Worm (Caenorhabditis elegans) whole organism, L4 larva: ENCODE results near the gene blos-7.
A peak's percentile ranks its signal among the peaks of the same experiment; 100 is the strongest.

Experiments used
- R02D3.7 ChIP-seq: fragments of 150-350 bp; sonication (generic microtip); optimal IDR thresholded peaks from 3 replicates; lab custom pipeline; 2014; ENCODE audit warnings: missing biosample characterization, missing genetic modification characterization
- Y48G9A.11 ChIP-seq: fragments of 200-800 bp; sonication (Bioruptor generic); IDR thresholded peaks from 2 replicates; pipeline ENCODE4 v1.3.6; 2022; ENCODE audit warnings: missing genetic modification reagents, missing genetic modification characterization, missing compliant biosample characterization
- Y75B8A.6 ChIP-seq: fragments of 200-800 bp; sonication (Bioruptor generic); IDR thresholded peaks from 2 replicates; pipeline ENCODE4 v1.3.6; 2022; ENCODE audit warnings: missing genetic modification reagents, missing genetic modification characterization, missing compliant biosample characterization
- ZK546.5 ChIP-seq, 2 experiments: sonication (generic microtip); optimal IDR thresholded peaks; 2 replicates each; lab custom pipeline; 2017; ENCODE audit warnings: missing biosample characterization in 2 of 2, missing genetic modification characterization in 2 of 2
- aha-1 ChIP-seq: fragments of 150-350 bp; peaks from one replicate; lab custom pipeline; 2014; ENCODE audit warnings: missing biosample characterization, missing genetic modification characterization
- ama-1 ChIP-seq: fragments of 150-350 bp; optimal IDR thresholded peaks from 2 replicates; lab custom pipeline; 2014; ENCODE audit warnings: inconsistent platforms, mixed read lengths
- arid-1 ChIP-seq: fragments of 200-800 bp; sonication (Bioruptor generic); conservative IDR thresholded peaks from 2 replicates; pipeline ENCODE4 v1.3.6; 2022; ENCODE audit warnings: missing genetic modification reagents, missing genetic modification characterization, missing compliant biosample characterization
- attf-4 ChIP-seq: sonication (generic microtip); optimal IDR thresholded peaks from 3 replicates; lab custom pipeline; 2017; ENCODE audit warnings: missing biosample characterization, missing genetic modification characterization
- ces-1 ChIP-seq: fragments of 150-350 bp; sonication (generic microtip); optimal IDR thresholded peaks from 4 replicates; lab custom pipeline; 2014; ENCODE audit warnings: missing biosample characterization, missing genetic modification reagents, missing genetic modification characterization
- daf-12 ChIP-seq: fragments of 150-350 bp; optimal IDR thresholded peaks from 2 replicates; lab custom pipeline; 2014; ENCODE audit warnings: missing biosample characterization, missing genetic modification reagents, missing genetic modification characterization
- dmd-9 ChIP-seq: fragments of 200-800 bp; sonication (Bioruptor generic); IDR thresholded peaks from 2 replicates; pipeline ENCODE4 v1.3.6; 2022; ENCODE audit warnings: missing genetic modification reagents, missing genetic modification characterization, missing compliant biosample characterization
- dpl-1 ChIP-seq: fragments of 150-350 bp; optimal IDR thresholded peaks from 2 replicates; lab custom pipeline; 2014; ENCODE audit warnings: missing biosample characterization, missing genetic modification reagents, missing genetic modification characterization
- duxl-1 ChIP-seq: sonication (generic microtip); optimal IDR thresholded peaks from 2 replicates; lab custom pipeline; 2016; ENCODE audit warnings: mild to moderate bottlenecking, missing genetic modification characterization, moderate library complexity, missing compliant biosample characterization; ENCODE audit not compliant: poor library complexity
- dve-1 ChIP-seq: sonication (generic microtip); optimal IDR thresholded peaks from 2 replicates; lab custom pipeline; 2017; ENCODE audit warnings: antibody characterized with exemption, mild to moderate bottlenecking, missing genetic modification characterization, missing compliant biosample characterization; ENCODE audit not compliant: insufficient read depth
- hlh-30 ChIP-seq: sonication (generic microtip); optimal IDR thresholded peaks from 2 replicates; lab custom pipeline; 2017; ENCODE audit warnings: antibody characterized with exemption, mild to moderate bottlenecking, missing genetic modification characterization, missing compliant biosample characterization; ENCODE audit not compliant: insufficient read depth
- lin-38 ChIP-seq: fragments of 200-800 bp; sonication (Bioruptor generic); IDR thresholded peaks from 2 replicates; pipeline ENCODE4 v1.3.6; 2022; ENCODE audit warnings: missing genetic modification reagents, missing genetic modification characterization, missing compliant biosample characterization
- lir-3 ChIP-seq: sonication (generic microtip); optimal IDR thresholded peaks from 2 replicates; lab custom pipeline; 2016; ENCODE audit warnings: mild to moderate bottlenecking, missing genetic modification characterization, missing compliant biosample characterization
- lsy-2 ChIP-seq, 2 experiments: fragments of 150-350 bp in 1 of 2; sonication (generic microtip) in 1 of 2; optimal IDR thresholded peaks; 2 replicates each; lab custom pipeline; 2014 to 2017; ENCODE audit warnings: missing biosample characterization in 2 of 2, missing genetic modification characterization in 2 of 2
- mdt-29 ChIP-seq: fragments of 200-800 bp; sonication (Bioruptor generic); IDR thresholded peaks from 2 replicates; pipeline ENCODE4 v1.3.6; 2022; ENCODE audit warnings: missing genetic modification reagents, missing genetic modification characterization, missing compliant biosample characterization
- nhr-10 ChIP-seq: fragments of 150-350 bp; optimal IDR thresholded peaks from 2 replicates; lab custom pipeline; 2014; ENCODE audit warnings: missing biosample characterization, missing genetic modification characterization
- nhr-28 ChIP-seq: fragments of 150-350 bp; optimal IDR thresholded peaks from 2 replicates; lab custom pipeline; 2014; ENCODE audit warnings: missing biosample characterization, missing genetic modification characterization
- php-3 ChIP-seq: fragments of 200-800 bp; sonication (Bioruptor generic); IDR thresholded peaks from 2 replicates; pipeline ENCODE4 v1.3.6; 2022; ENCODE audit warnings: missing genetic modification reagents, missing genetic modification characterization, missing compliant biosample characterization
- saeg-2 ChIP-seq: fragments of 200-800 bp; sonication (Bioruptor generic); IDR thresholded peaks from 2 replicates; pipeline ENCODE4 v1.3.6; 2022; ENCODE audit warnings: missing genetic modification reagents, missing genetic modification characterization, missing compliant biosample characterization
- set-16 ChIP-seq: fragments of 200-800 bp; sonication (Bioruptor generic); IDR thresholded peaks from 2 replicates; pipeline ENCODE4 v1.3.6; 2022; ENCODE audit warnings: missing genetic modification reagents, missing genetic modification characterization, missing compliant biosample characterization
- tag-97 ChIP-seq: fragments of 200-800 bp; sonication (Bioruptor generic); IDR thresholded peaks from 2 replicates; pipeline ENCODE4 v1.3.6; 2022; ENCODE audit warnings: missing genetic modification characterization, missing compliant biosample characterization
- unc-62 ChIP-seq, 3 experiments: fragments of 150-350 bp in 1 of 3; sonication (generic microtip); optimal IDR thresholded peaks in 2 of 3; peaks in 1 of 3; 1 replicate in 1 of 3; 2 replicates in 2 of 3; lab custom pipeline; 2014 to 2017; ENCODE audit warnings: missing biosample characterization in 3 of 3, missing genetic modification characterization in 3 of 3, missing genetic modification reagents in 3 of 3, missing genotype in 1 of 3
- zfp-3 ChIP-seq: fragments of 200-800 bp; sonication (Bioruptor generic); conservative IDR thresholded peaks from 2 replicates; pipeline ENCODE4 v1.3.6; 2022; ENCODE audit warnings: missing genetic modification reagents, missing genetic modification characterization, missing compliant biosample characterization

Gene blos-7

DNA sequence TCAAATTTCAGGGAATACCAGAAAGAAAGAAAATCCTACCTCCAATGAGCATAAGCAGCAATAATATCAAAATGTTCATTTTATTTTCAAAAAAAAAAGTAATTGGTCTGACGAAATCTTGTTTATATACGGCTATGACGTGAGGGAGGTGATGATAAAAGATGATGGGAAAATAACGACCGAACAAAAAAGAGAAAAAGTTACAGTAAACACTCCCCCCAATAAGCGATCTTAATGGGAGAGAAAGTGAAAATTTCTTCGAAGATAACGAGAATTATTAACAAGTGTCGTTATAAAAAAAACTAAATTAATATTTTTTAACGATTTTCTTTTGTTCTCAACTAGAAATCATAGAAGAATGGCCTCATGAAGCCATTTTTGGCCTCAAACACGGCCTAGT lies 17.3 kb upstream of the blos-7 start, which contains the start of gene Y37E11B.7:
Gene Y37E11B.7, minus strand, starts transcription at position 207 of the 400 bp plus-strand sequence.
- TF ChIP-seq saeg-2 (GFP tag; lab: Robert Waterston, UW) (no peak), Y48G9A.11 (GFP tag; lab: Robert Waterston, UW) (no peak), daf-12 (tag; lab: Kevin White, UChicago) (no peak), ces-1 (no peak), lsy-2 (tag; optimal IDR thresholded peaks at IDR 0.05; lab: Kevin White, UChicago) (peak in 1 of 2 experiments; percentile 41), set-16 (GFP tag; lab: Robert Waterston, UW) (no peak), zfp-3 (GFP tag; lab: Robert Waterston, UW) (no peak), Y75B8A.6 (GFP tag; lab: Robert Waterston, UW) (no peak)

DNA sequence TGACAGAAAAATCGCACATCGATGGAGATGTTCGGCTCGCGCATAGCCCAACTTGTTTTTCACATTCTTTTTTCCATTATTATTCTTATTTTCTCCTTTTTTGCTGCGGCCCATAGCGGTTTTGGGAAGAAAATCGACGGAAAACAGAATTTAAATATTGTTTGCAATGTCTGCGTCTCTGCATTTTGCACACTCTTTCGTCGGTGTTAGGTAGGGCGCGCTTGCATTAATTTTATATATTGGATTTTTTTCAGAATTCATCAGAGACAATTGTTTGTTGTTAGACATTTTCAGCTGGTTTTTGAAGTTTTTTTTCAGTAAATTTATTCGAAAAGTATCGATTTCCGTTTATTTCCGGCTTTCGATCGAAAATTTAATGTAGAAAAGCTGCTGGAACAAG lies 16.4 kb upstream of the blos-7 start, which contains the start of gene Y37E11B.6:
Gene Y37E11B.6, minus strand, starts transcription at position 181 of the 400 bp plus-strand sequence.
- TF ChIP-seq lin-38 (GFP tag; lab: Robert Waterston, UW): peak; percentile 79
- TF ChIP-seq tag-97 (GFP tag; lab: Robert Waterston, UW): no peak

DNA sequence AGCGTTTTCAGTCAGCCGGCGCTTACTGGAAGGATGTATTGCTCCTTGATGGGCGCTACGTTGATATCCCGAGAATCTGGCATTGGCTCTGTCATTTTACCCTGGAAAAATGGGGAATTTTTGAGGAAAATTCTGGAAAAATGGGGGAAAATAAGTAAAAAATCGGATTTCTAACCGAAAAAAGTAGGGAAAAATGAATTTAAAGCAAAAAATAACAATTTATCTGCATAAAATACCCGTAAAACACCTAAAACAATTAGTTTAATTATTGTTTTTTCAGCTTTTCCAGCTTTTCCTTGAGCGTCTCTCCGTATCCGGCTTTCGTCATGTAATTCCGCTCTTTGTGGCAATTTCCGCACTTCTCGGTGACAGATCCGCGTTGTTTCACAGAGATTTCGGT lies 15.7 kb upstream of the blos-7 start, which contains the start of gene Y37E11B.5:
Gene Y37E11B.5, minus strand, starts transcription at position 101 of the 400 bp plus-strand sequence.
- no peak for TF ChIP-seq hlh-30 (tag; lab: Kevin White, UChicago)

DNA sequence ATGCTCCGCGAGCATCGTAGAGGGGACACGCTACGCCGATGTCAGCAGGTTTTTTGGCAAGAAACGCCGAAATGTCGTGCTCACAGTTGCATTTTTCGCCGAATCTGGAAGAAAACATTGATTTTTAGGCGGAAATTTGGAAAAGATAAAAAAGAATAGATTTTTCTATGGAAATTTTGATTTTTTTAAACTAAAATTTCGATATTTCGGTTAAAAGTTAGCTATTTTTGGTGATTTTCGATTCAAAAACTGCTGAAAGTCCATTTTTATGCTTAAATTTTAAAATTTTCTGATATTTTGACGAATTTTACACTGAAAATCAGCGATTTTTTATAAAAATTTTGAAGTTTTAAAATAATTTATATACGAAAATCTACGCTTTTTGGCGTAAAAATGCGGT lies 14.7 kb upstream of the blos-7 start:
- TF ChIP-seq attf-4 (no peak), unc-62 (GFP tag; optimal IDR thresholded peaks at IDR 0.05 in 1 of 2; lab: Kevin White, UChicago) (peak in 1 of 2 experiments; percentile 97), unc-62 (tag; optimal IDR thresholded peaks at IDR 0.05; lab: Kevin White, UChicago) (no peak), R02D3.7 (tag; lab: Kevin White, UChicago) (no peak)

DNA sequence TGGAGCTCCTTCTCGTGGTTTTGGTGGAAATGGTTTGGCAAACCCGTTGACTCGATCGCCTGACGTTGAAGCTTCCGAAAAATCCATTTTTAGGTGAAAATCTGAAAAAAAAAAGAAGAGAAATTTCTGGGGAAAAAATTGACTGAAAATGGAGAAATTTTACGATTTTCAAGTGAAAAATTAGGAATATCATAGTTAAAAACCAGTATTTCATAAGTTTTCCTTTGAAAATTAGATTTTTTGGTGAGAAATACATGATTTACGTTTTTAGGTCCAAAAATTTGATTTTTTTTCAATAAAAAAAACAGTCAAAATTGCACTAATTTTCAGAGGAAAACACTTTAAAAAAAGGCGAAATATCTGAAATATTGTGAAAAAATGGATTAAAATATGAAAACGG lies 10.8 kb upstream of the blos-7 start, which contains the start of gene taf-2:
Gene taf-2, minus strand, starts transcription at position 101 of the 400 bp plus-strand sequence.
- TF ChIP-seq aha-1 (tag; lab: Kevin White, UChicago) (peak; percentile 12), dpl-1 (no peak)

DNA sequence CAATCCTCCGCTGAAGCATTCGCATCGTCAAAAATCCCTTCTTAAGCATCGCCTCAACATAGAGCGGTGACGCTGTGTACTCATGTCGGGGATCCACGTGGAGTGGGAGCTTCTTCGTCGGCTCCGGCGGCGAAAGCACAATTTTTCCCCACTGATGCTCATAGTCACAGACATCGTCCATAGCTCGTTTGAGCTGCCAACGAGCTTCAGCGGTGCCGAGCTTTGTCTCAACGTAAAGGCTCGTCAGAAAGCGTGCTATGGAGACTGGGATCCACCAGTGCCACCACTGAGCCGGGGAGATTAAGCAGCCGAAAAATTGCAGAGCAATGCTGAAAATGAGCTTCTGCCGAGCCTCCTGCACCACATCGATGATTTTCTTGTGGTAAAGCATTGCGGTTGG lies 8.1 kb upstream of the blos-7 start:
- no peak for TF ChIP-seq ama-1 (lab: Kevin White, UChicago)
- TF ChIP-seq php-3: 0 out of 2 replicates have a peak, but pooled peaks have one; percentile 22
- TF ChIP-seq set-16 (GFP tag; lab: Robert Waterston, UW): peak; percentile 57

DNA sequence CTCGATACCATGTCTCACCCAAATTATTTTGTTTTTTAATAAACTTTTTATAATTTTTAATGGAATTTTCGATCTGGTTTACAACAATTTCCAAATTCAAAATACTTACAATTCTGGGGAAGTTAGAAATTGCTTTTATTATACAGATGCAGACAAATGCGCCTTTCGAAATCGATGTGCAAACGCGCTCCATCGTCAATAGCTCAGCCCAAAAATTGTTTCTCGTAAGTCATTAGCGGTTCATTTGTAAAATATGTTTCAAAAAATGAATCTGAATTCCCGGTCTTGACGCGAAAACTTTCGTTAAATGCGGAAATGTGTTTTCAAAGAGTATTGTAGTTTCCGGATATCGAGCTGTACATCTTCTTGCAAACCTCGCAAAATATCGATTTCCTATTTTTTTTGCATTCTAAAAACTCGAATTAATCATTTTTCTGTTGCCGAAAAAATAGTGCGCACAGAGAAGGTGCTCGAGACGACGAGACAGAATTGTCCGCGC lies 3.2 kb downstream of the blos-7 start, which contains the start of gene Y37E11B.1:
Gene Y37E11B.1, plus strand, starts transcription at position 145 of the 499 bp plus-strand sequence.
- TF ChIP-seq dmd-9 (GFP tag; lab: Robert Waterston, UW) (no peak), arid-1 (GFP tag; lab: Robert Waterston, UW) (no peak), lir-3 (tag; lab: Kevin White, UChicago) (no peak), lsy-2 (tag; optimal IDR thresholded peaks at IDR 0.05; lab: Kevin White, UChicago) (no peak), dve-1 (tag; lab: Kevin White, UChicago) (no peak), duxl-1 (no peak), nhr-28 (tag; lab: Kevin White, UChicago) (no peak), mdt-29 (GFP tag; lab: Robert Waterston, UW) (no peak), zfp-3 (GFP tag; lab: Robert Waterston, UW) (no peak), ZK546.5 (tag; optimal IDR thresholded peaks at IDR 0.05; lab: Kevin White, UChicago) (no peak), set-16 (GFP tag; lab: Robert Waterston, UW) (no peak), nhr-10 (no peak)
- TF ChIP-seq, all 104 proteins: peak for 0
